Fruit fly (Drosophila melanogaster) whole organism, embryonic: ENCODE results near the gene CG4942.
A peak's percentile ranks its signal among the peaks of the same experiment; 100 is the strongest.

Experiments
- BtbVII ChIP-seq: fragments of 200-800 bp; sonication (Bioruptor generic); optimal IDR thresholded peaks from 3 replicates; lab custom pipeline; 2017; ENCODE audit warnings: missing biosample characterization, mild to moderate bottlenecking, missing genetic modification characterization
- C15 ChIP-seq: fragments of 200-800 bp; sonication (Bioruptor generic); IDR thresholded peaks from 3 replicates; pipeline ENCODE4 v1.3.6; 2022; ENCODE audit warnings: missing biosample characterization, missing genetic modification characterization
- CG10147 ChIP-seq: fragments of 200-800 bp; sonication (Bioruptor generic); optimal IDR thresholded peaks from 2 replicates; lab custom pipeline; 2019; ENCODE audit warnings: missing biosample characterization, mild to moderate bottlenecking, missing genetic modification characterization, moderate library complexity
- CG10209 ChIP-seq: fragments of 200-800 bp; sonication (Bioruptor generic); optimal IDR thresholded peaks from 3 replicates; lab custom pipeline; 2017; ENCODE audit warnings: missing biosample characterization, mild to moderate bottlenecking, missing genetic modification characterization, missing genetic modification reagents
- CG10274 ChIP-seq: fragments of 200-800 bp; sonication (Bioruptor generic); optimal IDR thresholded peaks from 3 replicates; lab custom pipeline; 2017; ENCODE audit warnings: missing biosample characterization, mild to moderate bottlenecking, missing genetic modification characterization
- CG11560 ChIP-seq: fragments of 200-800 bp; sonication (Bioruptor generic); IDR thresholded peaks from 3 replicates; pipeline ENCODE4 v1.3.6; 2022; ENCODE audit warnings: missing biosample characterization, missing genetic modification characterization
- CG1233 ChIP-seq: fragments of 200-800 bp; sonication (Bioruptor generic); optimal IDR thresholded peaks from 4 replicates; lab custom pipeline; 2018; ENCODE audit warnings: missing biosample characterization, mild to moderate bottlenecking, missing genetic modification characterization
- CG15479 ChIP-seq: fragments of 200-800 bp; sonication (Bioruptor generic); optimal IDR thresholded peaks from 3 replicates; lab custom pipeline; 2019; ENCODE audit warnings: missing biosample characterization, mild to moderate bottlenecking, missing genetic modification characterization, moderate library complexity
- CG18011 ChIP-seq: fragments of 200-800 bp; sonication (Bioruptor generic); optimal IDR thresholded peaks from 2 replicates; lab custom pipeline; 2017; ENCODE audit warnings: missing biosample characterization, missing genetic modification characterization, mild to moderate bottlenecking, moderate library complexity, missing genotype
- CG18262 ChIP-seq: fragments of 200-800 bp; optimal IDR thresholded peaks from 3 replicates; lab custom pipeline; 2019; ENCODE audit warnings: missing biosample characterization, mild to moderate bottlenecking, missing genetic modification characterization, moderate library complexity
- CG2202 ChIP-seq: fragments of 200-800 bp; sonication (Bioruptor generic); optimal IDR thresholded peaks from 2 replicates; lab custom pipeline; 2018; ENCODE audit warnings: missing biosample characterization, mild to moderate bottlenecking, missing genetic modification characterization
- CG2875 ChIP-seq: fragments of 200-800 bp; sonication (Bioruptor generic); optimal IDR thresholded peaks from 2 replicates; lab custom pipeline; 2017; ENCODE audit warnings: missing biosample characterization, mild to moderate bottlenecking, missing genetic modification characterization, missing genetic modification reagents
- CG31441 ChIP-seq: fragments of 200-800 bp; sonication (Bioruptor generic); IDR thresholded peaks from 2 replicates; pipeline ENCODE4 v1.3.6; 2022; ENCODE audit warnings: missing biosample characterization, missing genetic modification characterization
- CG32772 ChIP-seq: fragments of 200-800 bp; sonication (Bioruptor generic); IDR thresholded peaks from 2 replicates; pipeline ENCODE4 v1.3.6; 2022; ENCODE audit warnings: missing biosample characterization, missing genetic modification characterization
- CG33557 ChIP-seq: fragments of 200-800 bp; sonication (Bioruptor generic); optimal IDR thresholded peaks from 2 replicates; lab custom pipeline; 2019; ENCODE audit warnings: missing biosample characterization, mild to moderate bottlenecking, missing genetic modification characterization, moderate library complexity
- CG3726 ChIP-seq: fragments of 200-800 bp; sonication (Bioruptor generic); IDR thresholded peaks from 3 replicates; pipeline ENCODE4, ENCODE4 v1.3.6; 2022; ENCODE audit warnings: missing biosample characterization, missing genetic modification characterization
- CG3847 ChIP-seq: fragments of 200-800 bp; sonication (Bioruptor generic); IDR thresholded peaks from 2 replicates; pipeline ENCODE4 v1.3.6; 2022; ENCODE audit warnings: missing biosample characterization, missing genetic modification characterization
- CG6175 ChIP-seq: fragments of 200-800 bp; sonication (Bioruptor generic); IDR thresholded peaks from 3 replicates; pipeline ENCODE4 v1.3.6; 2022; ENCODE audit warnings: missing biosample characterization, missing genetic modification characterization
- CG6272 ChIP-seq: fragments of 200-800 bp; sonication (Bioruptor generic); IDR thresholded peaks from 2 replicates; pipeline ENCODE4 v1.3.6; 2022; ENCODE audit warnings: missing biosample characterization, missing genetic modification characterization
- CG6683 ChIP-seq: fragments of 200-800 bp; sonication (Bioruptor generic); optimal IDR thresholded peaks from 2 replicates; lab custom pipeline; 2017; ENCODE audit warnings: missing biosample characterization, mild to moderate bottlenecking, missing genetic modification characterization, missing genetic modification reagents
- CG7357 ChIP-seq: fragments of 200-800 bp; sonication (Bioruptor generic); IDR thresholded peaks from 3 replicates; pipeline ENCODE4 v1.3.6; 2022; ENCODE audit warnings: missing biosample characterization, missing genetic modification characterization
- CG7556 ChIP-seq: fragments of 200-800 bp; sonication (Bioruptor generic); optimal IDR thresholded peaks from 2 replicates; lab custom pipeline; 2017; ENCODE audit warnings: missing biosample characterization, mild to moderate bottlenecking, missing genetic modification characterization
- CkIIα-i1 ChIP-seq: fragments of 200-800 bp; sonication (Bioruptor generic); IDR thresholded peaks from 2 replicates; pipeline ENCODE4 v1.3.6; 2022; ENCODE audit warnings: missing biosample characterization, missing genetic modification characterization
- Dref ChIP-seq: fragments of 200-800 bp; sonication (Bioruptor generic); IDR thresholded peaks from 2 replicates; pipeline ENCODE4 v1.3.6; 2022; ENCODE audit warnings: missing biosample characterization, missing genetic modification characterization
- Hr78 ChIP-seq, 2 experiments: fragments of 200-800 bp in 1 of 2; fragments of >200 bp in 1 of 2; sonication (Bioruptor generic) in 1 of 2; optimal IDR thresholded peaks; 2 replicates each; lab custom pipeline; 2017 to 2019; ENCODE audit warnings: missing biosample characterization in 2 of 2, missing genetic modification characterization in 2 of 2, mild to moderate bottlenecking in 1 of 2, moderate library complexity in 1 of 2
- Med ChIP-seq: fragments of 200-800 bp; sonication (Bioruptor generic); peaks from one replicate; lab custom pipeline; 2016; ENCODE audit warnings: missing biosample characterization, missing genetic modification characterization, mild to moderate bottlenecking, inconsistent platforms, moderate library complexity
- Pdp1 ChIP-seq, 2 experiments: fragments of 200-800 bp; sonication (Bioruptor generic); optimal IDR thresholded peaks; 3 replicates each; lab custom pipeline; 2016; ENCODE audit warnings: missing biosample characterization in 2 of 2, missing genetic modification characterization in 2 of 2, mild to moderate bottlenecking in 1 of 2, moderate library complexity in 1 of 2
- Stat92E ChIP-seq, 3 experiments: fragments of >200 bp in 2 of 3; fragments of 200-800 bp in 1 of 3; sonication (Bioruptor generic) in 1 of 3; optimal IDR thresholded peaks; 2 replicates each; lab custom pipeline; 2017 to 2019; ENCODE audit warnings: missing biosample characterization in 3 of 3, missing genetic modification characterization in 3 of 3, mild to moderate bottlenecking in 1 of 3, moderate library complexity in 1 of 3
- ara ChIP-seq: fragments of 200-800 bp; sonication (Bioruptor generic); IDR thresholded peaks from 2 replicates; pipeline ENCODE4 v1.3.6; 2022; ENCODE audit warnings: missing biosample characterization, missing genetic modification characterization
- bbx ChIP-seq: fragments of 200-800 bp; sonication (Bioruptor generic); IDR thresholded peaks from 2 replicates; pipeline ENCODE4 v1.3.6; 2022; ENCODE audit warnings: missing biosample characterization, missing genetic modification characterization; ENCODE audit not compliant: partially characterized antibody
- chm ChIP-seq: fragments of 200-800 bp; sonication (Bioruptor generic); IDR thresholded peaks from 2 replicates; pipeline ENCODE4 v1.3.6; 2022; ENCODE audit warnings: missing biosample characterization, missing genetic modification characterization
- da ChIP-seq: fragments of 200-800 bp; sonication (Bioruptor generic); optimal IDR thresholded peaks from 2 replicates; lab custom pipeline; 2016; ENCODE audit warnings: missing biosample characterization, missing genetic modification characterization
- disco-r ChIP-seq: fragments of 200-800 bp; sonication (Bioruptor generic); optimal IDR thresholded peaks from 2 replicates; lab custom pipeline; 2016; ENCODE audit warnings: missing biosample characterization, missing genetic modification characterization
- dysf ChIP-seq: fragments of 200-800 bp; sonication (Bioruptor generic); IDR thresholded peaks from 3 replicates; pipeline ENCODE4 v1.3.6; 2022; ENCODE audit warnings: missing biosample characterization, missing genetic modification characterization
- gsb-n ChIP-seq: fragments of 200-800 bp; sonication (Bioruptor generic); optimal IDR thresholded peaks from 3 replicates; lab custom pipeline; 2018; ENCODE audit warnings: missing biosample characterization, mild to moderate bottlenecking, missing genetic modification characterization
- gt ChIP-seq: fragments of 200-800 bp; sonication (Bioruptor generic); IDR thresholded peaks from 2 replicates; pipeline ENCODE4 v1.3.6; 2022; ENCODE audit warnings: missing biosample characterization, missing genetic modification characterization
- hbn ChIP-seq: fragments of 200-800 bp; sonication (Bioruptor generic); IDR thresholded peaks from 2 replicates; pipeline ENCODE4 v1.3.6; 2022; ENCODE audit warnings: missing biosample characterization, missing genetic modification characterization; ENCODE audit not compliant: partially characterized antibody
- lov ChIP-seq, 2 experiments: fragments of 200-800 bp in 1 of 2; fragments of >200 bp in 1 of 2; sonication (Bioruptor generic) in 1 of 2; IDR thresholded peaks in 1 of 2; optimal IDR thresholded peaks in 1 of 2; 2 replicates in 1 of 2; 3 replicates in 1 of 2; pipeline versions ENCODE4 v1.3.6 to Lab custom; 2017 to 2022; ENCODE audit warnings: missing biosample characterization in 1 of 2, missing genetic modification characterization in 1 of 2
- mirr ChIP-seq: fragments of 200-800 bp; sonication (Bioruptor generic); optimal IDR thresholded peaks from 3 replicates; lab custom pipeline; 2018; ENCODE audit warnings: missing biosample characterization, mild to moderate bottlenecking, missing genetic modification characterization
- pb ChIP-seq: fragments of 200-800 bp; sonication (Bioruptor generic); optimal IDR thresholded peaks from 3 replicates; lab custom pipeline; 2016; ENCODE audit warnings: missing biosample characterization, missing genetic modification characterization
- run ChIP-seq: fragments of 200-800 bp; sonication (Bioruptor generic); optimal IDR thresholded peaks from 3 replicates; lab custom pipeline; 2018; ENCODE audit warnings: missing biosample characterization, mild to moderate bottlenecking, missing genetic modification characterization
- sc ChIP-seq, 3 experiments: fragments of >200 bp in 2 of 3; fragments of 200-800 bp in 1 of 3; sonication (Bioruptor generic) in 1 of 3; optimal IDR thresholded peaks; 2 replicates in 2 of 3; 3 replicates in 1 of 3; lab custom pipeline; 2017; ENCODE audit warnings: mild to moderate bottlenecking in 1 of 3, missing biosample characterization in 1 of 3, missing genetic modification characterization in 1 of 3, missing genetic modification reagents in 1 of 3
- sim ChIP-seq: fragments of 200-800 bp; sonication (Bioruptor generic); IDR thresholded peaks from 2 replicates; pipeline ENCODE4 v1.3.6; 2022; ENCODE audit warnings: missing biosample characterization, missing genetic modification characterization
- slp2 ChIP-seq: fragments of 200-800 bp; sonication (Bioruptor generic); optimal IDR thresholded peaks from 2 replicates; lab custom pipeline; 2016; ENCODE audit warnings: missing biosample characterization, missing genetic modification characterization
- stwl ChIP-seq: fragments of 200-800 bp; sonication (Bioruptor generic); optimal IDR thresholded peaks from 3 replicates; lab custom pipeline; 2018; ENCODE audit warnings: missing biosample characterization, mild to moderate bottlenecking, missing genetic modification characterization, moderate library complexity
- toy ChIP-seq: fragments of 200-800 bp; sonication (Bioruptor generic); IDR thresholded peaks from 2 replicates; pipeline ENCODE4 v1.3.6; 2022; ENCODE audit warnings: missing biosample characterization, missing genetic modification characterization
- vnd ChIP-seq: fragments of 200-800 bp; sonication (Bioruptor generic); IDR thresholded peaks from 3 replicates; pipeline ENCODE4 v1.3.6; 2022; ENCODE audit warnings: missing biosample characterization, missing genetic modification characterization; ENCODE audit not compliant: partially characterized antibody
- yki ChIP-seq: fragments of >200 bp; optimal IDR thresholded peaks from 3 replicates; lab custom pipeline; 2018
- zen2 ChIP-seq: fragments of 200-800 bp; sonication (Bioruptor generic); IDR thresholded peaks from 3 replicates; pipeline ENCODE4 v1.3.6; 2022; ENCODE audit warnings: missing biosample characterization, missing genetic modification characterization; ENCODE audit not compliant: partially characterized antibody

The CG4942 gene

DNA sequence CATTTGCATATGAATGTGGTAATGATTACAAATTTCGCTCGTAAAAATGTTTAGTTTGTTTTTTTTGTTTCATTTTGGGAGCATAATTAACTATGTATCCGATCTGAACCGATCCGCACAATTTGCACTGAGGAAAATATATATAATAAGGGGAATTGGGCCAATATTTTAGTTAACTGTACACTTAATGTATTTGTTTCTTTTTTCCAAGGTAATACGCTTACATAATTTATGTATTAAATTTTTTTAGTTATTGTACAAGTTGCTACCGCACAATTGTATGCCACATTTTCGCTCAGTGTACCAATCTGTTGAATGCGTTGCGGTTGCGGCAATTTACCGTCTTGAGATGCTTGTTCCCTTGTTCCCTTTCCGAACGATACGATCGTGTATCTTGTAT, 47.2 kb upstream of the CG4942 start (continued):
- TF ChIP-seq zen2 (GFP tag; lab: Robert Waterston, UW) (no peak), CG15479 (GFP tag; lab: Kevin White, UChicago) (no peak), CG18262 (peak; percentile 86), CG3847 (GFP tag; lab: Robert Waterston, UW) (peak; percentile 73), CG11560 (tag; lab: Robert Waterston, UW) (peak; percentile 76; the same call in 2 of the 3 replicates), CG6272 (GFP tag; lab: Robert Waterston, UW) (peak; percentile 83), gt (GFP tag; lab: Robert Waterston, UW) (peak; percentile 77), CG3726 (peak; percentile 86), sc (optimal IDR thresholded peaks at IDR 0.05; lab: Kevin White, UChicago) (no peak), sc (GFP tag; optimal IDR thresholded peaks at IDR 0.05; lab: Kevin White, UChicago) (peak; percentile 64), mirr (GFP tag; lab: Kevin White, UChicago) (no peak), CG31441 (peak; percentile 87), hbn (GFP tag; lab: Robert Waterston, UW) (no peak), gsb-n (tag; lab: Kevin White, UChicago) (peak; percentile 83), run (tag; lab: Kevin White, UChicago) (peak; percentile 92), disco-r (GFP tag; lab: Kevin White, UChicago) (peak; percentile 29), bbx (GFP tag; lab: Robert Waterston, UW) (no peak), CG1233 (GFP tag; lab: Kevin White, UChicago) (peak; percentile 78), lov (optimal IDR thresholded peaks at IDR 0.05; lab: Kevin White, UChicago) (no peak), lov (GFP tag; IDR thresholded peaks at IDR 0.05; lab: Robert Waterston, UW) (peak; percentile 87; the same call in 2 of the 3 replicates), pb (GFP tag; lab: Kevin White, UChicago) (peak; percentile 52), CG18011 (GFP tag; lab: Kevin White, UChicago) (peak; percentile 2), CG10209 (GFP tag; lab: Kevin White, UChicago) (peak; percentile 77), C15 (GFP tag; lab: Robert Waterston, UW) (peak; percentile 56; the same call in 1 of the 3 replicates), CG32772 (GFP tag; lab: Robert Waterston, UW) (peak; percentile 90), sim (GFP tag; lab: Robert Waterston, UW) (peak; percentile 86), vnd (GFP tag; lab: Robert Waterston, UW) (no peak), CkIIα-i1 (no peak), CG2875 (peak; percentile 75), CG7357 (GFP tag; lab: Robert Waterston, UW) (peak; percentile 70), yki (lab: Kevin White, UChicago) (no peak), CG2202 (tag; lab: Kevin White, UChicago) (peak; percentile 57), Dref (no peak), Stat92E (GFP tag; optimal IDR thresholded peaks at IDR 0.05; lab: Kevin White, UChicago) (no peak), chm (GFP tag; lab: Robert Waterston, UW) (peak; percentile 91), CG33557 (peak; percentile 58), CG10274 (peak; percentile 18), stwl (no peak), ara (GFP tag; lab: Robert Waterston, UW) (peak; percentile 89), Pdp1 (GFP tag; optimal IDR thresholded peaks at IDR 0.05; lab: Kevin White, UChicago) (peak; percentile 85 to 88), BtbVII (GFP tag; lab: Kevin White, UChicago) (peak; percentile 65), Hr78 (GFP tag; optimal IDR thresholded peaks at IDR 0.05; lab: Kevin White, UChicago) (peak in 1 of 2 experiments; percentile 63), dysf (peak; percentile 93), slp2 (GFP tag; lab: Kevin White, UChicago) (peak; percentile 70), CG10147 (GFP tag; lab: Kevin White, UChicago) (peak; percentile 60), CG6175 (peak; percentile 59; the same call in 1 of the 3 replicates), toy (GFP tag; lab: Robert Waterston, UW) (peak; percentile 53; the same call in 1 of the 2 replicates), da (GFP tag; lab: Kevin White, UChicago) (peak; percentile 41), CG6683 (GFP tag; lab: Kevin White, UChicago) (peak; percentile 49), CG7556 (peak; percentile 78), Med (GFP tag; lab: Kevin White, UChicago) (peak; percentile 96)
